Worm (Caenorhabditis elegans): ENCODE results near the gene asp-19.

asp-19 gene

ce11 chrV:18689681-18690080 lies 39.5 kb downstream of the asp-19 start, which contains the start of the genes ubc-19 and Y69H2.7:
Gene ubc-19, minus strand, starts transcription at chrV:18689762.
Gene Y69H2.7, plus strand, starts transcription at chrV:18689989.
- no peak for TF ChIP-seq T22C8.4 (GFP tag; IDR thresholded peaks at IDR 0.05)
- TF ChIP-seq med-1 (GFP tag; optimal IDR thresholded peaks at IDR 0.05; ENCODE audit: insufficient read depth), result no peak
- no peak for TF ChIP-seq tab-1 (GFP tag; IDR thresholded peaks at IDR 0.05)
- no peak for TF ChIP-seq klf-2 (GFP tag; conservative IDR thresholded peaks at IDR 0.05)
- no peak for TF ChIP-seq ztf-29 (GFP tag; IDR thresholded peaks at IDR 0.05)

ce11 chrV:18687361-18687760 lies 41.8 kb downstream of the asp-19 start:
- TF ChIP-seq cog-1 (tag; optimal IDR thresholded peaks at IDR 0.05) (no peak), ref-1 (GFP tag; conservative IDR thresholded peaks at IDR 0.05) (no peak), med-1 (GFP tag; optimal IDR thresholded peaks at IDR 0.05; ENCODE audit: insufficient read depth) (no peak), ztf-23 (GFP tag; IDR thresholded peaks at IDR 0.05) (no peak), klf-2 (GFP tag; conservative IDR thresholded peaks at IDR 0.05) (no peak)

- TF ChIP-seq cog-1 (tag; optimal IDR thresholded peaks at IDR 0.05) (no peak), klf-2 (GFP tag; conservative IDR thresholded peaks at IDR 0.05) (no peak), flt-1 (GFP tag; IDR thresholded peaks at IDR 0.05) (no peak), T22C8.4 (GFP tag; IDR thresholded peaks at IDR 0.05) (no peak), tab-1 (GFP tag; IDR thresholded peaks at IDR 0.05) (no peak), ztf-23 (GFP tag; IDR thresholded peaks at IDR 0.05) (no peak), ztf-29 (GFP tag; IDR thresholded peaks at IDR 0.05) (no peak), ref-1 (GFP tag; conservative IDR thresholded peaks at IDR 0.05) (no peak), med-1 (GFP tag; optimal IDR thresholded peaks at IDR 0.05; ENCODE audit: insufficient read depth) (no peak)
These were observed 44.7 kb downstream of the asp-19 start, which contains the start of gene Y69H2.17 for ce11 chrV:18684455-18684987. Gene Y69H2.17, plus strand, starts transcription at chrV:18684937.

Data from whole organism, midembryonic.